Worm (Caenorhabditis elegans): ENCODE results near the gene T07D3.2.

The T07D3.2 gene

ce11 chrII:872993-873787 is 28.5 kb upstream of the T07D3.2 start, which contains the start of gene alg-2:
TSS of gene alg-2 (plus strand) at chrII:873212.
- peak; percentile 12 for TF ChIP-seq nhr-28 (tag; optimal IDR thresholded peaks at IDR 0.05)
- peak; percentile 60 for TF ChIP-seq mxl-3 (GFP tag; optimal IDR thresholded peaks at IDR 0.05)
- TF ChIP-seq mdl-1 (tag; optimal IDR thresholded peaks at IDR 0.05) = peak in 1 of 2 experiments; percentile 30
- peak; percentile 50 for TF ChIP-seq rbr-2 (tag; optimal IDR thresholded peaks at IDR 0.05)
- TF ChIP-seq php-3 (GFP tag; IDR thresholded peaks at IDR 0.05) = no peak
- TF ChIP-seq dve-1 (tag; optimal IDR thresholded peaks at IDR 0.05; ENCODE audit: insufficient read depth) = peak; percentile 43
- TF ChIP-seq mxl-2 (GFP tag; conservative IDR thresholded peaks at IDR 0.05) = 0 out of 2 replicates have a peak, but pooled peaks have one; percentile 8
- TF ChIP-seq ctbp-1 (GFP tag; IDR thresholded peaks at IDR 0.05) = peak; percentile 53; the same call in 1 of the 2 replicates
- TF ChIP-seq nhr-48 (tag; optimal IDR thresholded peaks at IDR 0.05) = peak; percentile 16
- peak in 1 of 2 experiments; percentile 82 for TF ChIP-seq unc-62 (GFP tag; optimal IDR thresholded peaks at IDR 0.05 in 1 of 2)
- no peak for TF ChIP-seq unc-62 (tag; optimal IDR thresholded peaks at IDR 0.05)
- TF ChIP-seq hlh-11 (tag; optimal IDR thresholded peaks at IDR 0.05) = peak; percentile 28
- TF ChIP-seq nhr-77 (tag; optimal IDR thresholded peaks at IDR 0.05) = peak; percentile 21
- no peak for TF ChIP-seq snpc-4 (tag; optimal IDR thresholded peaks at IDR 0.05)
- TF ChIP-seq vab-7 (GFP tag; IDR thresholded peaks at IDR 0.05) = 0 out of 2 replicates have a peak, but pooled peaks have one; percentile 5
- TF ChIP-seq aha-1 (tag) = peak; percentile 6
- TF ChIP-seq mes-2 (tag; optimal IDR thresholded peaks at IDR 0.05; ENCODE audit: poor library complexity, severe bottlenecking) = peak; percentile 48
- TF ChIP-seq dpl-1 (GFP tag; optimal IDR thresholded peaks at IDR 0.05) = peak; percentile 57
- peak; percentile 37 for TF ChIP-seq pqm-1 (tag; optimal IDR thresholded peaks at IDR 0.05)
- TF ChIP-seq zfp-3 (GFP tag; conservative IDR thresholded peaks at IDR 0.05) = no peak
- TF ChIP-seq nhr-102 (tag; optimal IDR thresholded peaks at IDR 0.05) = no peak
- peak; percentile 28 for TF ChIP-seq duxl-1 (tag; optimal IDR thresholded peaks at IDR 0.05; ENCODE audit: poor library complexity)
- TF ChIP-seq mep-1 (tag; optimal IDR thresholded peaks at IDR 0.05) = peak; percentile 60
- TF ChIP-seq jun-1 (tag; optimal IDR thresholded peaks at IDR 0.05) = no peak
- peak; percentile 24; the same call in 1 of the 2 replicates for TF ChIP-seq lin-1 (GFP tag; IDR thresholded peaks at IDR 0.05)
- TF ChIP-seq zip-11 (GFP tag; IDR thresholded peaks at IDR 0.05) = no peak
- peak in 1 of 2 experiments; percentile 69 for TF ChIP-seq lsy-2 (tag; optimal IDR thresholded peaks at IDR 0.05)
- TF ChIP-seq daf-16 (GFP tag; optimal IDR thresholded peaks at IDR 0.05) = no peak
- peak; percentile 13 for TF ChIP-seq daf-16 (tag; optimal IDR thresholded peaks at IDR 0.05)
- TF ChIP-seq zfp-2 (tag; optimal IDR thresholded peaks at IDR 0.05) = no peak
- peak; percentile 61 for TF ChIP-seq lin-13 (GFP tag; optimal IDR thresholded peaks at IDR 0.05)
- TF ChIP-seq hif-1 (tag; optimal IDR thresholded peaks at IDR 0.05) = peak in 1 of 2 experiments; percentile 19
- TF ChIP-seq dmd-6 (GFP tag; IDR thresholded peaks at IDR 0.05) = peak; percentile 70

ce11 chrII:875739-876138 is 26.0 kb upstream of the T07D3.2 start:
- TF ChIP-seq set-16 (GFP tag; IDR thresholded peaks at IDR 0.05) = peak; percentile 80
- no peak for TF ChIP-seq F49E8.2 (tag; optimal IDR thresholded peaks at IDR 0.05; ENCODE audit: borderline replicate concordance)
- no peak for TF ChIP-seq unc-130 (GFP tag; optimal IDR thresholded peaks at IDR 0.05)
- no peak for TF ChIP-seq madf-5 (GFP tag; IDR thresholded peaks at IDR 0.05)
- 0 out of 2 replicates have a peak, but pooled peaks have one; percentile 6 for TF ChIP-seq saeg-2 (GFP tag; IDR thresholded peaks at IDR 0.05)
- TF ChIP-seq dmd-9 (GFP tag; IDR thresholded peaks at IDR 0.05) = no peak

All from whole organism, L4 larva.